Fruit fly (Drosophila melanogaster): ENCODE measurements around the gene GluRS-m.

GluRS-m gene

dm6 chr3L:16380770-16381169, 36.2 kb downstream of the GluRS-m start (continued):
- TF ChIP-seq dpn (GFP tag; optimal IDR thresholded peaks at IDR 0.05) (peak; percentile 62 to 65), CG1529 (GFP tag; optimal IDR thresholded peaks at IDR 0.05) (peak; percentile 34), vnd (GFP tag; IDR thresholded peaks at IDR 0.05; ENCODE audit: partially characterized antibody) (no peak), eve (GFP tag; optimal IDR thresholded peaks at IDR 0.05) (no peak), grn (GFP tag; optimal IDR thresholded peaks at IDR 0.05) (no peak), CG17361 (GFP tag; IDR thresholded peaks at IDR 0.05) (peak; percentile 64; the same call in 2 of the 3 replicates), ap (GFP tag; IDR thresholded peaks at IDR 0.05) (peak; percentile 19; the same call in 1 of the 2 replicates), CG6254 (GFP tag; optimal IDR thresholded peaks at IDR 0.05) (no peak), Xbp1 (GFP tag; optimal IDR thresholded peaks at IDR 0.05) (peak; percentile 71), cg (GFP tag; optimal IDR thresholded peaks at IDR 0.05) (peak; percentile 78), pho (GFP tag; optimal IDR thresholded peaks at IDR 0.05) (peak; percentile 59), chif (GFP tag; optimal IDR thresholded peaks at IDR 0.05) (peak; percentile 32 to 62), sens (GFP tag) (peak; percentile 90), Stat92E (GFP tag; optimal IDR thresholded peaks at IDR 0.05) (no peak), MTF-1 (GFP tag; optimal IDR thresholded peaks at IDR 0.05; ENCODE audit: borderline replicate concordance) (peak; percentile 41), ssp (GFP tag; IDR thresholded peaks at IDR 0.05) (0 out of 2 replicates have a peak, but pooled peaks have one; percentile 5), Lpt (GFP tag; optimal IDR thresholded peaks at IDR 0.05) (no peak), CG10209 (GFP tag; optimal IDR thresholded peaks at IDR 0.05) (peak; percentile 56), yki (optimal IDR thresholded peaks at IDR 0.05) (no peak), CG7987 (GFP tag; optimal IDR thresholded peaks at IDR 0.05) (no peak), CG1024 (GFP tag; IDR thresholded peaks at IDR 0.05) (no peak), ttk (GFP tag; IDR thresholded peaks at IDR 0.05) (0 out of 2 replicates have a peak, but pooled peaks have one; percentile 44), CG6854 (GFP tag; optimal IDR thresholded peaks at IDR 0.05) (peak; percentile 69), corto (GFP tag; optimal IDR thresholded peaks at IDR 0.05) (no peak), CG4328 (GFP tag; optimal IDR thresholded peaks at IDR 0.05) (peak; percentile 58), stwl (tag; optimal IDR thresholded peaks at IDR 0.05) (no peak), exex (tag; optimal IDR thresholded peaks at IDR 0.05) (no peak), cad (GFP tag; optimal IDR thresholded peaks at IDR 0.05) (no peak), ara (GFP tag; IDR thresholded peaks at IDR 0.05) (no peak), CG3838 (GFP tag; optimal IDR thresholded peaks at IDR 0.05) (no peak), dmrt11E (tag; optimal IDR thresholded peaks at IDR 0.05) (peak; percentile 51), ci (GFP tag; IDR thresholded peaks at IDR 0.05) (0 out of 3 replicates have a peak, but pooled peaks have one; percentile 15), maf-S (GFP tag; optimal IDR thresholded peaks at IDR 0.05) (peak; percentile 46), HmgZ (tag; optimal IDR thresholded peaks at IDR 0.05) (peak; percentile 70), CG12236 (GFP tag; optimal IDR thresholded peaks at IDR 0.05) (no peak), Sry-δ (GFP tag; optimal IDR thresholded peaks at IDR 0.05) (no peak), hth (optimal IDR thresholded peaks at IDR 0.05) (no peak), Mad (GFP tag; optimal IDR thresholded peaks at IDR 0.05) (no peak), CG2129 (GFP tag; IDR thresholded peaks at IDR 0.05; ENCODE audit: partially characterized antibody) (no peak), Vsx1 (GFP tag; optimal IDR thresholded peaks at IDR 0.05) (no peak), CG30431 (GFP tag; optimal IDR thresholded peaks at IDR 0.05) (no peak), sug (tag; optimal IDR thresholded peaks at IDR 0.05) (no peak), CG11456 (GFP tag; IDR thresholded peaks at IDR 0.05) (no peak), sens-2 (GFP tag; IDR thresholded peaks at IDR 0.05) (no peak), CG1647 (GFP tag; optimal IDR thresholded peaks at IDR 0.05) (peak; percentile 18), wor (GFP tag; IDR thresholded peaks at IDR 0.05) (peak; percentile 43; the same call in 1 of the 2 replicates), CG1233 (GFP tag; optimal IDR thresholded peaks at IDR 0.05) (peak; percentile 48), sob (GFP tag; IDR thresholded peaks at IDR 0.05) (peak; percentile 66), lola (GFP tag; optimal IDR thresholded peaks at IDR 0.05) (peak in 1 of 3 experiments; percentile 59), MESR4 (GFP tag; optimal IDR thresholded peaks at IDR 0.05) (no peak), CG10267 (tag; optimal IDR thresholded peaks at IDR 0.05) (peak; percentile 60)

Measured in whole organism, embryonic.